Worm (Caenorhabditis elegans): Measurements from ENCODE around the gene rpl-22.

ce11 chrII:5020513-5021081 is 34.8 kb upstream of the rpl-22 start:
- no peak for TF ChIP-seq unc-130 (GFP tag; optimal IDR thresholded peaks at IDR 0.05)
- TF ChIP-seq dmd-6 (GFP tag; IDR thresholded peaks at IDR 0.05) = no peak; the same call in 1 of the 2 replicates
- no peak for TF ChIP-seq arid-1 (GFP tag; conservative IDR thresholded peaks at IDR 0.05)
- no peak for TF ChIP-seq fos-1 (tag; optimal IDR thresholded peaks at IDR 0.05)
- TF ChIP-seq ceh-44 (GFP tag; IDR thresholded peaks at IDR 0.05) = no peak
- TF ChIP-seq ama-1 (optimal IDR thresholded peaks at IDR 0.05) = no peak
- no peak for TF ChIP-seq lir-3 (tag; optimal IDR thresholded peaks at IDR 0.05)
